Worm (Caenorhabditis elegans) whole organism, midembryonic: ENCODE results near the gene C50F4.6.

Source experiments
- T22C8.4 ChIP-seq: fragments of 200-800 bp; sonication (Bioruptor generic); IDR thresholded peaks from 2 replicates; pipeline ENCODE4 v1.3.6; 2022; ENCODE audit warnings: missing genetic modification characterization, missing compliant biosample characterization
- flt-1 ChIP-seq: fragments of 200-800 bp; sonication (Bioruptor generic); IDR thresholded peaks from 2 replicates; pipeline ENCODE4 v1.3.6; 2022; ENCODE audit warnings: missing genetic modification characterization, missing compliant biosample characterization
- med-1 ChIP-seq: sonication (generic microtip); optimal IDR thresholded peaks from 2 replicates; lab custom pipeline; 2017; ENCODE audit warnings: missing genetic modification characterization, mild to moderate bottlenecking, missing compliant biosample characterization, antibody characterized with exemption, missing genetic modification reagents; ENCODE audit not compliant: insufficient read depth
- tab-1 ChIP-seq: fragments of 200-800 bp; sonication (Bioruptor generic); IDR thresholded peaks from 2 replicates; pipeline ENCODE4 v1.3.6; 2022; ENCODE audit warnings: missing genetic modification characterization, missing compliant biosample characterization
- ztf-23 ChIP-seq: fragments of 200-800 bp; sonication (Bioruptor generic); IDR thresholded peaks from 2 replicates; pipeline ENCODE4 v1.3.6; 2022; ENCODE audit warnings: missing genetic modification reagents, missing genetic modification characterization, missing compliant biosample characterization
- ztf-29 ChIP-seq: fragments of 200-800 bp; sonication (Bioruptor generic); IDR thresholded peaks from 2 replicates; pipeline ENCODE4 v1.3.6; 2022; ENCODE audit warnings: missing genetic modification reagents, missing genetic modification characterization, missing compliant biosample characterization

DNA sequence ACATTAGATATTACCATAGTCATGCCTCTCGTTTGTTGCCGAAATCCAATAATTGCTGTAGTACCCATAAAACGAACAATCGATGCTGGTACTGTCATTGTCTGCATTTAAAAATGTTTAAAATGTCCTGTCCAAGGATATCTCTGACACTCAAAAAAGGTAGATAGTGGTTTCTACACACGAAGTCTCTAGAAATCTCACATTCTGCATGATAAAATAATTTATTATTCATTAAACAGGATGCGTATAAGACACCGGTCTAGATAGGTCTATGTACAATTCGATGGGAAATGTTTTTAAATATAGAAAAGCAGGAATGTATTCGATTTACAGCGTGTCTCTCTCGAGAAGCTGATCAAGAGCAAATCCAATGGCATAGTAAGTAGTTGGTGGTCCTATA is 6.3 kb upstream of the C50F4.6 start, which contains the start of gene C50F4.12:
- TF ChIP-seq med-1 (no peak), T22C8.4 (no peak), ztf-29 (GFP tag; lab: Robert Waterston, UW) (no peak), ztf-23 (GFP tag; lab: Robert Waterston, UW) (no peak), flt-1 (GFP tag; lab: Robert Waterston, UW) (no peak), tab-1 (GFP tag; lab: Robert Waterston, UW) (no peak)
